Worm (Caenorhabditis elegans): ENCODE data around the gene F09B12.5.

- TF ChIP-seq Y67H2A.10 (GFP tag; conservative IDR thresholded peaks at IDR 0.05) (no peak), unc-130 (GFP tag; optimal IDR thresholded peaks at IDR 0.05) (no peak), ama-1 (optimal IDR thresholded peaks at IDR 0.05) (no peak), ama-1 (GFP tag; optimal IDR thresholded peaks at IDR 0.05) (no peak), lsl-1 (GFP tag; optimal IDR thresholded peaks at IDR 0.05) (no peak), snpc-4 (GFP tag; optimal IDR thresholded peaks at IDR 0.05) (no peak), snpc-4 (tag; optimal IDR thresholded peaks at IDR 0.05) (no peak), attf-5 (GFP tag; optimal IDR thresholded peaks at IDR 0.05) (no peak), pha-4 (tag; optimal IDR thresholded peaks at IDR 0.05) (no peak), dpl-1 (GFP tag; optimal IDR thresholded peaks at IDR 0.05) (no peak), lag-1 (GFP tag; IDR thresholded peaks at IDR 0.05) (no peak), C06A6.2 (GFP tag; conservative IDR thresholded peaks at IDR 0.05) (no peak), aptf-2 (GFP tag; conservative IDR thresholded peaks at IDR 0.05) (no peak), bed-2 (GFP tag; IDR thresholded peaks at IDR 0.05) (no peak), lin-40 (tag; optimal IDR thresholded peaks at IDR 0.05) (no peak), Y95B8A.8 (GFP tag; IDR thresholded peaks at IDR 0.05) (no peak)
Measured at ce11 chrX:15087752-15088151, 3.3 kb downstream of the F09B12.5 start.

Measured in whole organism, young adult.